Worm (Caenorhabditis elegans): ENCODE data around the gene cyp-35B3.

cyp-35B3 gene

ce11 chrV:3916480-3916879 is 28.7 kb upstream of the cyp-35B3 start, which contains the start of gene srx-67:
Gene srx-67 (plus strand): TSS chrV:3916780.
- no peak for TF ChIP-seq sea-1 (GFP tag; conservative IDR thresholded peaks at IDR 0.05)
- no peak for TF ChIP-seq tbx-37 (GFP tag; conservative IDR thresholded peaks at IDR 0.05)
- TF ChIP-seq ets-7 (tag; optimal IDR thresholded peaks at IDR 0.05) = no peak
- no peak for TF ChIP-seq ceh-13 (GFP tag; optimal IDR thresholded peaks at IDR 0.05)
- TF ChIP-seq flt-1 (GFP tag; IDR thresholded peaks at IDR 0.05) = no peak
- no peak for TF ChIP-seq pes-1 (GFP tag; IDR thresholded peaks at IDR 0.05)
- no peak for TF ChIP-seq hmg-4 (GFP tag; optimal IDR thresholded peaks at IDR 0.05)
- TF ChIP-seq ama-1 (optimal IDR thresholded peaks at IDR 0.05) = no peak
- TF ChIP-seq aly-1 (tag; optimal IDR thresholded peaks at IDR 0.05) = no peak
- TF ChIP-seq hnd-1 (tag; optimal IDR thresholded peaks at IDR 0.05) = no peak
- no peak for TF ChIP-seq scrt-1 (GFP tag; IDR thresholded peaks at IDR 0.05)
- TF ChIP-seq B0310.2 (tag; optimal IDR thresholded peaks at IDR 0.05) = no peak
- no peak for TF ChIP-seq hmbx-1 (tag; optimal IDR thresholded peaks at IDR 0.05)

- TF ChIP-seq ama-1 (optimal IDR thresholded peaks at IDR 0.05) (no peak), tra-4 (tag; optimal IDR thresholded peaks at IDR 0.05) (no peak), B0310.2 (tag; optimal IDR thresholded peaks at IDR 0.05) (no peak), sea-1 (GFP tag; conservative IDR thresholded peaks at IDR 0.05) (no peak), hmbx-1 (tag; optimal IDR thresholded peaks at IDR 0.05) (no peak), flt-1 (GFP tag; IDR thresholded peaks at IDR 0.05) (no peak), aly-1 (tag; optimal IDR thresholded peaks at IDR 0.05) (no peak), ceh-36 (tag; optimal IDR thresholded peaks at IDR 0.05) (no peak)
Observed at ce11 chrV:3919289-3919688, 25.9 kb upstream of the cyp-35B3 start, which contains the start of gene srx-66. Gene srx-66 (plus strand): TSS chrV:3919589.

ce11 chrV:3921635-3922034 is 23.5 kb upstream of the cyp-35B3 start, which contains the start of gene srx-65:
Gene srx-65 (plus strand): TSS chrV:3921935.
- TF ChIP-seq F13C5.2 (tag; optimal IDR thresholded peaks at IDR 0.05) (no peak), pes-1 (GFP tag; IDR thresholded peaks at IDR 0.05) (no peak), aly-1 (tag; optimal IDR thresholded peaks at IDR 0.05) (no peak), ceh-36 (tag; optimal IDR thresholded peaks at IDR 0.05) (no peak), sea-1 (GFP tag; conservative IDR thresholded peaks at IDR 0.05) (no peak), B0310.2 (tag; optimal IDR thresholded peaks at IDR 0.05) (no peak), ets-7 (tag; optimal IDR thresholded peaks at IDR 0.05) (no peak), tbx-11 (GFP tag; IDR thresholded peaks at IDR 0.05) (no peak), flt-1 (GFP tag; IDR thresholded peaks at IDR 0.05) (no peak), tbx-37 (GFP tag; conservative IDR thresholded peaks at IDR 0.05) (no peak), scrt-1 (GFP tag; IDR thresholded peaks at IDR 0.05) (no peak), ama-1 (optimal IDR thresholded peaks at IDR 0.05) (no peak), tra-4 (tag; optimal IDR thresholded peaks at IDR 0.05) (no peak), hnd-1 (tag; optimal IDR thresholded peaks at IDR 0.05) (no peak)

ce11 chrV:3922547-3922946 is 22.6 kb upstream of the cyp-35B3 start:
- TF ChIP-seq hmg-4 (GFP tag; optimal IDR thresholded peaks at IDR 0.05) (no peak), ceh-13 (GFP tag; optimal IDR thresholded peaks at IDR 0.05) (no peak), ceh-36 (tag; optimal IDR thresholded peaks at IDR 0.05) (no peak), ama-1 (optimal IDR thresholded peaks at IDR 0.05) (no peak), tbx-11 (GFP tag; IDR thresholded peaks at IDR 0.05) (no peak), hnd-1 (tag; optimal IDR thresholded peaks at IDR 0.05) (no peak), pes-1 (GFP tag; IDR thresholded peaks at IDR 0.05) (no peak), tbx-37 (GFP tag; conservative IDR thresholded peaks at IDR 0.05) (no peak), scrt-1 (GFP tag; IDR thresholded peaks at IDR 0.05) (no peak), hmbx-1 (tag; optimal IDR thresholded peaks at IDR 0.05) (no peak), ets-7 (tag; optimal IDR thresholded peaks at IDR 0.05) (no peak), F13C5.2 (tag; optimal IDR thresholded peaks at IDR 0.05) (no peak), sea-1 (GFP tag; conservative IDR thresholded peaks at IDR 0.05) (no peak), flt-1 (GFP tag; IDR thresholded peaks at IDR 0.05) (no peak)

- TF ChIP-seq aly-1 (tag; optimal IDR thresholded peaks at IDR 0.05) (no peak), ceh-13 (GFP tag; optimal IDR thresholded peaks at IDR 0.05) (no peak), scrt-1 (GFP tag; IDR thresholded peaks at IDR 0.05) (no peak), flt-1 (GFP tag; IDR thresholded peaks at IDR 0.05) (no peak), tra-4 (tag; optimal IDR thresholded peaks at IDR 0.05) (no peak), sea-1 (GFP tag; conservative IDR thresholded peaks at IDR 0.05) (no peak), tbx-37 (GFP tag; conservative IDR thresholded peaks at IDR 0.05) (no peak), hmg-4 (GFP tag; optimal IDR thresholded peaks at IDR 0.05) (no peak), F13C5.2 (tag; optimal IDR thresholded peaks at IDR 0.05) (no peak), ceh-36 (tag; optimal IDR thresholded peaks at IDR 0.05) (no peak), B0310.2 (tag; optimal IDR thresholded peaks at IDR 0.05) (no peak), hmbx-1 (tag; optimal IDR thresholded peaks at IDR 0.05) (no peak), ets-7 (tag; optimal IDR thresholded peaks at IDR 0.05) (no peak), tbx-11 (GFP tag; IDR thresholded peaks at IDR 0.05) (no peak), hnd-1 (tag; optimal IDR thresholded peaks at IDR 0.05) (no peak), pes-1 (GFP tag; IDR thresholded peaks at IDR 0.05) (no peak)
Observed at ce11 chrV:3927522-3927921, 17.6 kb upstream of the cyp-35B3 start.

- TF ChIP-seq F13C5.2 (tag; optimal IDR thresholded peaks at IDR 0.05) = no peak
- no peak for TF ChIP-seq hmg-4 (GFP tag; optimal IDR thresholded peaks at IDR 0.05)
- TF ChIP-seq B0310.2 (tag; optimal IDR thresholded peaks at IDR 0.05) = no peak
- TF ChIP-seq pes-1 (GFP tag; IDR thresholded peaks at IDR 0.05) = no peak
- no peak for TF ChIP-seq tra-4 (tag; optimal IDR thresholded peaks at IDR 0.05)
- no peak for TF ChIP-seq ceh-36 (tag; optimal IDR thresholded peaks at IDR 0.05)
- TF ChIP-seq sea-1 (GFP tag; conservative IDR thresholded peaks at IDR 0.05) = no peak
- no peak for TF ChIP-seq tbx-37 (GFP tag; conservative IDR thresholded peaks at IDR 0.05)
- no peak for TF ChIP-seq hnd-1 (tag; optimal IDR thresholded peaks at IDR 0.05)
- no peak for TF ChIP-seq flt-1 (GFP tag; IDR thresholded peaks at IDR 0.05)
- TF ChIP-seq hmbx-1 (tag; optimal IDR thresholded peaks at IDR 0.05) = no peak
- TF ChIP-seq ets-7 (tag; optimal IDR thresholded peaks at IDR 0.05) = no peak
- no peak for TF ChIP-seq tbx-11 (GFP tag; IDR thresholded peaks at IDR 0.05)
- no peak for TF ChIP-seq scrt-1 (GFP tag; IDR thresholded peaks at IDR 0.05)
- TF ChIP-seq aly-1 (tag; optimal IDR thresholded peaks at IDR 0.05) = no peak
- TF ChIP-seq ama-1 (optimal IDR thresholded peaks at IDR 0.05) = no peak
- TF ChIP-seq ceh-13 (GFP tag; optimal IDR thresholded peaks at IDR 0.05) = no peak
Observed at ce11 chrV:3929099-3929498, 16.1 kb upstream of the cyp-35B3 start, which contains the start of gene srx-64. Gene srx-64 (plus strand): TSS chrV:3929399.

ce11 chrV:3931326-3931725 is 13.8 kb upstream of the cyp-35B3 start, which contains the start of gene srx-63:
Gene srx-63 (plus strand): TSS chrV:3931626.
- TF ChIP-seq hmbx-1 (tag; optimal IDR thresholded peaks at IDR 0.05) (no peak), flt-1 (GFP tag; IDR thresholded peaks at IDR 0.05) (no peak), aly-1 (tag; optimal IDR thresholded peaks at IDR 0.05) (no peak), ceh-13 (GFP tag; optimal IDR thresholded peaks at IDR 0.05) (no peak), ama-1 (optimal IDR thresholded peaks at IDR 0.05) (no peak), pes-1 (GFP tag; IDR thresholded peaks at IDR 0.05) (no peak), ceh-36 (tag; optimal IDR thresholded peaks at IDR 0.05) (no peak)
